Worm (Caenorhabditis elegans): ENCODE data around the gene Y55B1BR.6.

The Y55B1BR.6 gene

ce11 chrIII:502583-502982, 39.0 kb upstream of the Y55B1BR.6 start (continued):
- TF ChIP-seq unc-62 (GFP tag; optimal IDR thresholded peaks at IDR 0.05 in 1 of 2) (peak in 1 of 2 experiments; percentile 93), unc-62 (tag; optimal IDR thresholded peaks at IDR 0.05) (no peak), ceh-44 (GFP tag; IDR thresholded peaks at IDR 0.05) (peak; percentile 96), spr-3 (GFP tag; optimal IDR thresholded peaks at IDR 0.05) (peak; percentile 88), madf-5 (GFP tag; IDR thresholded peaks at IDR 0.05) (peak; percentile 80 to 96), Y48G9A.11 (GFP tag; IDR thresholded peaks at IDR 0.05) (peak; percentile 78), mdt-29 (GFP tag; IDR thresholded peaks at IDR 0.05) (peak; percentile 84), Y5F2A.4 (GFP tag; optimal IDR thresholded peaks at IDR 0.05) (peak; percentile 83), daf-8 (GFP tag; IDR thresholded peaks at IDR 0.05) (no peak), T26A8.4 (GFP tag; IDR thresholded peaks at IDR 0.05) (peak; percentile 85), egl-43 (GFP tag; IDR thresholded peaks at IDR 0.05) (peak; percentile 96), lsy-2 (tag; optimal IDR thresholded peaks at IDR 0.05) (no peak), zip-2 (tag; optimal IDR thresholded peaks at IDR 0.05) (peak; percentile 32), dve-1 (tag; optimal IDR thresholded peaks at IDR 0.05; ENCODE audit: insufficient read depth) (peak; percentile 83), fos-1 (tag; optimal IDR thresholded peaks at IDR 0.05) (no peak), ceh-28 (tag; optimal IDR thresholded peaks at IDR 0.05) (no peak), zfp-3 (GFP tag; conservative IDR thresholded peaks at IDR 0.05) (peak; percentile 85), jun-1 (tag; optimal IDR thresholded peaks at IDR 0.05) (peak; percentile 5), ama-1 (optimal IDR thresholded peaks at IDR 0.05) (no peak), madf-9 (GFP tag; conservative IDR thresholded peaks at IDR 0.05) (peak; percentile 89), saeg-2 (GFP tag; IDR thresholded peaks at IDR 0.05) (peak; percentile 81; the same call in 1 of the 2 replicates), dpl-1 (GFP tag; optimal IDR thresholded peaks at IDR 0.05) (peak; percentile 57), lin-29 (GFP tag; IDR thresholded peaks at IDR 0.05) (peak; percentile 35; the same call in 1 of the 2 replicates), arid-1 (GFP tag; conservative IDR thresholded peaks at IDR 0.05) (peak; percentile 86), mxl-3 (GFP tag; optimal IDR thresholded peaks at IDR 0.05) (peak; percentile 82), ceh-32 (tag; optimal IDR thresholded peaks at IDR 0.05; ENCODE audit: poor library complexity) (no peak), set-16 (GFP tag; IDR thresholded peaks at IDR 0.05) (peak; percentile 43; the same call in 1 of the 2 replicates)

- TF ChIP-seq aha-1 (tag), result peak; percentile 14
- TF ChIP-seq hlh-30 (tag; optimal IDR thresholded peaks at IDR 0.05; ENCODE audit: insufficient read depth), result peak; percentile 50
- TF ChIP-seq lsy-2 (tag; optimal IDR thresholded peaks at IDR 0.05), result peak in 1 of 2 experiments; percentile 58
- no peak for TF ChIP-seq nhr-25 (tag; optimal IDR thresholded peaks at IDR 0.05; ENCODE audit: borderline replicate concordance, insufficient read depth)
- no peak for TF ChIP-seq skn-1 (tag; optimal IDR thresholded peaks at IDR 0.05)
- no peak for TF ChIP-seq ceh-82 (tag; optimal IDR thresholded peaks at IDR 0.05)
- peak; percentile 30 for TF ChIP-seq mep-1 (tag; optimal IDR thresholded peaks at IDR 0.05)
- TF ChIP-seq nhr-6 (tag; optimal IDR thresholded peaks at IDR 0.05), result peak; percentile 26
- TF ChIP-seq nhr-237 (tag; optimal IDR thresholded peaks at IDR 0.05), result no peak
- peak in 1 of 2 experiments; percentile 7 for TF ChIP-seq unc-62 (GFP tag; optimal IDR thresholded peaks at IDR 0.05 in 1 of 2)
- TF ChIP-seq unc-62 (tag; optimal IDR thresholded peaks at IDR 0.05), result no peak
- peak; percentile 88 for TF ChIP-seq dpl-1 (GFP tag; optimal IDR thresholded peaks at IDR 0.05)
- no peak for TF ChIP-seq madf-5 (GFP tag; IDR thresholded peaks at IDR 0.05)
- TF ChIP-seq mes-2 (tag; optimal IDR thresholded peaks at IDR 0.05; ENCODE audit: poor library complexity, severe bottlenecking), result peak; percentile 46
- peak; percentile 92 for TF ChIP-seq lin-38 (GFP tag; IDR thresholded peaks at IDR 0.05)
Observed at ce11 chrIII:491090-491597, 27.5 kb upstream of the Y55B1BR.6 start, which contains the start of gene unc-45. unc-45 (plus strand) TSS chrIII:491547.

- TF ChIP-seq daf-8 (GFP tag; IDR thresholded peaks at IDR 0.05) (no peak), lir-3 (tag; optimal IDR thresholded peaks at IDR 0.05) (no peak), nhr-10 (tag; optimal IDR thresholded peaks at IDR 0.05) (no peak), lin-1 (GFP tag; IDR thresholded peaks at IDR 0.05) (no peak), spr-1 (tag; optimal IDR thresholded peaks at IDR 0.05) (no peak), jun-1 (tag; optimal IDR thresholded peaks at IDR 0.05) (no peak), ceh-32 (tag; optimal IDR thresholded peaks at IDR 0.05; ENCODE audit: poor library complexity) (no peak), zag-1 (tag; optimal IDR thresholded peaks at IDR 0.05) (no peak), ama-1 (optimal IDR thresholded peaks at IDR 0.05) (no peak), ceh-28 (tag; optimal IDR thresholded peaks at IDR 0.05) (no peak), nhr-77 (tag; optimal IDR thresholded peaks at IDR 0.05) (no peak), Y105C5A.15 (GFP tag; IDR thresholded peaks at IDR 0.05) (no peak), daf-16 (GFP tag; optimal IDR thresholded peaks at IDR 0.05) (no peak), daf-16 (tag; optimal IDR thresholded peaks at IDR 0.05) (no peak), duxl-1 (tag; optimal IDR thresholded peaks at IDR 0.05; ENCODE audit: poor library complexity) (no peak), F37D6.2 (tag; optimal IDR thresholded peaks at IDR 0.05) (no peak), F10B5.3 (tag; optimal IDR thresholded peaks at IDR 0.05) (no peak), nhr-237 (tag; optimal IDR thresholded peaks at IDR 0.05) (no peak)
Observed at ce11 chrIII:488464-488863, 24.9 kb upstream of the Y55B1BR.6 start, which contains the start of gene F30H5.5. F30H5.5 (plus strand) TSS chrIII:488764.

Measured in whole organism, L4 larva.